Fruit fly (Drosophila melanogaster) whole organism, embryonic: ENCODE measurements around the gene CG34461.

Experiments
- Adf1 ChIP-seq: fragments of 200-800 bp; sonication (Bioruptor generic); IDR thresholded peaks from 2 replicates; pipeline ENCODE4 v1.3.6; 2022; ENCODE audit warnings: missing biosample characterization, missing genetic modification characterization
- Atf6 ChIP-seq: fragments of 200-800 bp; sonication (Bioruptor generic); IDR thresholded peaks from 2 replicates; pipeline ENCODE4 v1.3.6; 2022; ENCODE audit warnings: missing biosample characterization, missing genetic modification characterization
- Bdp1 ChIP-seq: fragments of 200-800 bp; sonication (Bioruptor generic); optimal IDR thresholded peaks from 3 replicates; lab custom pipeline; 2016; ENCODE audit warnings: missing biosample characterization, missing genetic modification characterization
- BtbVII ChIP-seq: fragments of 200-800 bp; sonication (Bioruptor generic); optimal IDR thresholded peaks from 3 replicates; lab custom pipeline; 2017; ENCODE audit warnings: missing biosample characterization, mild to moderate bottlenecking, missing genetic modification characterization
- CG10462 ChIP-seq: fragments of 200-800 bp; sonication (Bioruptor generic); optimal IDR thresholded peaks from 2 replicates; lab custom pipeline; 2016; ENCODE audit warnings: missing biosample characterization, missing genetic modification characterization
- CG10543 ChIP-seq: fragments of 200-800 bp; sonication (Bioruptor generic); optimal IDR thresholded peaks from 3 replicates; lab custom pipeline; 2017; ENCODE audit warnings: missing biosample characterization, mild to moderate bottlenecking, missing genetic modification characterization, moderate library complexity
- CG11247 ChIP-seq: fragments of 200-800 bp; sonication (Bioruptor generic); IDR thresholded peaks from 2 replicates; pipeline ENCODE4 v1.3.6; 2022; ENCODE audit warnings: missing biosample characterization, missing genetic modification characterization
- CG11398 ChIP-seq: fragments of 200-800 bp; sonication (Bioruptor generic); optimal IDR thresholded peaks from 2 replicates; lab custom pipeline; 2016; ENCODE audit warnings: missing biosample characterization, missing genetic modification characterization
- CG12071 ChIP-seq: fragments of 200-800 bp; sonication (Bioruptor generic); optimal IDR thresholded peaks from 3 replicates; lab custom pipeline; 2018; ENCODE audit warnings: missing biosample characterization, mild to moderate bottlenecking, missing genetic modification characterization
- CG12236 ChIP-seq: fragments of 200-800 bp; sonication (Bioruptor generic); optimal IDR thresholded peaks from 2 replicates; lab custom pipeline; 2016; ENCODE audit warnings: missing biosample characterization, missing genetic modification characterization
- CG15601 ChIP-seq: fragments of 200-800 bp; sonication (Bioruptor generic); optimal IDR thresholded peaks from 3 replicates; lab custom pipeline; 2019; ENCODE audit warnings: missing biosample characterization, mild to moderate bottlenecking, missing genetic modification characterization, moderate library complexity
- CG1603 ChIP-seq: fragments of 200-800 bp; sonication (Bioruptor generic); optimal IDR thresholded peaks from 2 replicates; lab custom pipeline; 2019; ENCODE audit warnings: missing biosample characterization, mild to moderate bottlenecking, missing genetic modification characterization, moderate library complexity
- CG16863 ChIP-seq: fragments of 200-800 bp; sonication (Bioruptor generic); optimal IDR thresholded peaks from 3 replicates; lab custom pipeline; 2016; ENCODE audit warnings: missing biosample characterization, missing genetic modification characterization
- CG17328 ChIP-seq: fragments of 200-800 bp; sonication (Bioruptor generic); IDR thresholded peaks from 2 replicates; pipeline ENCODE4 v1.3.6; 2022; ENCODE audit warnings: missing biosample characterization, missing genetic modification characterization
- CG2116 ChIP-seq: fragments of 200-800 bp; sonication (Bioruptor generic); optimal IDR thresholded peaks from 3 replicates; lab custom pipeline; 2018; ENCODE audit warnings: missing biosample characterization, mild to moderate bottlenecking, missing genetic modification characterization
- CG2120 ChIP-seq: fragments of 200-800 bp; sonication (Bioruptor generic); optimal IDR thresholded peaks from 3 replicates; lab custom pipeline; 2016; ENCODE audit warnings: missing biosample characterization, missing genetic modification characterization
- CG2678 ChIP-seq: fragments of 200-800 bp; sonication (Bioruptor generic); optimal IDR thresholded peaks from 3 replicates; lab custom pipeline; 2019; ENCODE audit warnings: missing biosample characterization, mild to moderate bottlenecking, missing genetic modification characterization, moderate library complexity
- CG3995 ChIP-seq: fragments of 200-800 bp; sonication (Bioruptor generic); optimal IDR thresholded peaks from 3 replicates; lab custom pipeline; 2016; ENCODE audit warnings: missing biosample characterization, missing genetic modification characterization
- CG4404 ChIP-seq: fragments of 200-800 bp; sonication (Bioruptor generic); IDR thresholded peaks from 2 replicates; pipeline ENCODE4 v1.3.6; 2022; ENCODE audit warnings: missing biosample characterization, missing genetic modification characterization
- CG4424 ChIP-seq: fragments of 200-800 bp; sonication (Bioruptor generic); optimal IDR thresholded peaks from 3 replicates; lab custom pipeline; 2016; ENCODE audit warnings: missing biosample characterization, missing genetic modification characterization
- CG5245 ChIP-seq: fragments of 200-800 bp; sonication (Bioruptor generic); optimal IDR thresholded peaks from 3 replicates; lab custom pipeline; 2016; ENCODE audit warnings: missing biosample characterization, missing genetic modification characterization
- Dek ChIP-seq: fragments of 200-800 bp; sonication (Bioruptor generic); optimal IDR thresholded peaks from 3 replicates; lab custom pipeline; 2019; ENCODE audit warnings: missing biosample characterization, mild to moderate bottlenecking, missing genetic modification characterization, moderate library complexity
- Dref ChIP-seq: fragments of 200-800 bp; sonication (Bioruptor generic); IDR thresholded peaks from 2 replicates; pipeline ENCODE4 v1.3.6; 2022; ENCODE audit warnings: missing biosample characterization, missing genetic modification characterization
- HLH54F ChIP-seq: fragments of 200-800 bp; sonication (Bioruptor generic); optimal IDR thresholded peaks from 3 replicates; lab custom pipeline; 2016; ENCODE audit warnings: missing biosample characterization, missing genetic modification characterization
- HmgD ChIP-seq: fragments of 200-800 bp; sonication (Bioruptor generic); optimal IDR thresholded peaks from 3 replicates; lab custom pipeline; 2016; ENCODE audit warnings: missing biosample characterization, missing genetic modification characterization
- Hr39 ChIP-seq: fragments of >200 bp; optimal IDR thresholded peaks from 2 replicates; lab custom pipeline; 2017
- Lhr ChIP-seq: fragments of 200-800 bp; sonication (Bioruptor generic); optimal IDR thresholded peaks from 3 replicates; lab custom pipeline; 2017; ENCODE audit warnings: mild to moderate bottlenecking, missing biosample characterization, missing genetic modification reagents, missing genetic modification characterization
- Lim3 ChIP-seq: fragments of 200-800 bp; sonication (Bioruptor generic); IDR thresholded peaks from 2 replicates; pipeline ENCODE4 v1.3.6; 2022; ENCODE audit warnings: missing biosample characterization, missing genetic modification characterization
- Med ChIP-seq: fragments of 200-800 bp; sonication (Bioruptor generic); peaks from one replicate; lab custom pipeline; 2016; ENCODE audit warnings: missing biosample characterization, missing genetic modification characterization, mild to moderate bottlenecking, inconsistent platforms, moderate library complexity
- NFAT ChIP-seq: fragments of 200-800 bp; sonication (Bioruptor generic); IDR thresholded peaks from 2 replicates; pipeline ENCODE4 v1.3.6; 2022; ENCODE audit warnings: missing biosample characterization, missing genetic modification characterization
- Six4 ChIP-seq: fragments of 200-800 bp; sonication (Bioruptor generic); optimal IDR thresholded peaks from 2 replicates; lab custom pipeline; 2016; ENCODE audit warnings: missing biosample characterization, missing genetic modification characterization
- Xrp1 ChIP-seq: fragments of 200-800 bp; sonication (Bioruptor generic); IDR thresholded peaks from 2 replicates; pipeline ENCODE4 v1.3.6; 2022; ENCODE audit warnings: missing biosample characterization, missing genetic modification characterization
- al ChIP-seq: fragments of 200-800 bp; sonication (Bioruptor generic); IDR thresholded peaks from 2 replicates; pipeline ENCODE4 v1.3.6; 2022; ENCODE audit warnings: missing biosample characterization, missing genetic modification characterization
- ap ChIP-seq: fragments of 200-800 bp; sonication (Bioruptor generic); IDR thresholded peaks from 2 replicates; pipeline ENCODE4 v1.3.6; 2022; ENCODE audit warnings: missing biosample characterization, missing genetic modification characterization
- chif ChIP-seq, 2 experiments: fragments of 200-800 bp; sonication (Bioruptor generic); optimal IDR thresholded peaks; 3 replicates each; lab custom pipeline; 2016; ENCODE audit warnings: missing biosample characterization in 2 of 2, missing genetic modification characterization in 2 of 2
- eyg ChIP-seq: fragments of 200-800 bp; sonication (Bioruptor generic); optimal IDR thresholded peaks from 3 replicates; lab custom pipeline; 2016; ENCODE audit warnings: missing biosample characterization, missing genetic modification characterization
- fd64A ChIP-seq: fragments of 200-800 bp; sonication (Bioruptor generic); optimal IDR thresholded peaks from 3 replicates; lab custom pipeline; 2018; ENCODE audit warnings: missing biosample characterization, mild to moderate bottlenecking, missing genetic modification characterization
- hb ChIP-seq: fragments of 200-800 bp; sonication (Bioruptor generic); IDR thresholded peaks from 3 replicates; pipeline ENCODE4 v1.3.6; 2022; ENCODE audit warnings: missing biosample characterization, missing genetic modification characterization; ENCODE audit not compliant: partially characterized antibody
- hbn ChIP-seq: fragments of 200-800 bp; sonication (Bioruptor generic); IDR thresholded peaks from 2 replicates; pipeline ENCODE4 v1.3.6; 2022; ENCODE audit warnings: missing biosample characterization, missing genetic modification characterization; ENCODE audit not compliant: partially characterized antibody
- lmd ChIP-seq: fragments of 200-800 bp; sonication (Bioruptor generic); IDR thresholded peaks from 2 replicates; pipeline ENCODE4 v1.3.6; 2022; ENCODE audit warnings: missing biosample characterization, missing genetic modification characterization
- odd ChIP-seq: fragments of 200-800 bp; sonication (Bioruptor generic); optimal IDR thresholded peaks from 2 replicates; lab custom pipeline; 2017; ENCODE audit warnings: missing biosample characterization, mild to moderate bottlenecking, missing genetic modification characterization
- phol ChIP-seq: fragments of 200-800 bp; sonication (Bioruptor generic); optimal IDR thresholded peaks from 3 replicates; lab custom pipeline; 2018; ENCODE audit warnings: missing biosample characterization, mild to moderate bottlenecking, missing genetic modification characterization, moderate library complexity
- repo ChIP-seq: fragments of 200-800 bp; sonication (Bioruptor generic); optimal IDR thresholded peaks from 2 replicates; lab custom pipeline; 2016; ENCODE audit warnings: missing biosample characterization, missing genetic modification characterization
- schlank ChIP-seq: fragments of 200-800 bp; sonication (Bioruptor generic); optimal IDR thresholded peaks from 2 replicates; lab custom pipeline; 2018; ENCODE audit warnings: missing biosample characterization, mild to moderate bottlenecking, missing genetic modification characterization
- sens ChIP-seq: fragments of 200-800 bp; sonication (Bioruptor generic); peaks from one replicate; lab custom pipeline; 2016; ENCODE audit warnings: missing biosample characterization, missing genetic modification characterization
- sima ChIP-seq: fragments of 200-800 bp; sonication (Bioruptor generic); optimal IDR thresholded peaks from 2 replicates; lab custom pipeline; 2016; ENCODE audit warnings: missing biosample characterization, missing genetic modification characterization
- tgo ChIP-seq: fragments of 200-800 bp; sonication (Bioruptor generic); IDR thresholded peaks from 3 replicates; pipeline ENCODE4 v1.3.6; 2022; ENCODE audit warnings: missing biosample characterization, missing genetic modification characterization
- tio ChIP-seq: fragments of 200-800 bp; sonication (Bioruptor generic); optimal IDR thresholded peaks from 2 replicates; lab custom pipeline; 2017; ENCODE audit warnings: missing biosample characterization, missing genetic modification characterization, inconsistent platforms
- toy ChIP-seq: fragments of 200-800 bp; sonication (Bioruptor generic); IDR thresholded peaks from 2 replicates; pipeline ENCODE4 v1.3.6; 2022; ENCODE audit warnings: missing biosample characterization, missing genetic modification characterization
- zfh1 ChIP-seq: fragments of 200-800 bp; sonication (Bioruptor generic); IDR thresholded peaks from 3 replicates; pipeline ENCODE4 v1.3.6; 2022; ENCODE audit warnings: missing biosample characterization, missing genetic modification characterization

Gene CG34461

dm6 chr3L:8299224-8300130, 26.2 kb upstream of the CG34461 start, which contains the start of the genes Arl5 and CG13671 (continued):
- TF ChIP-seq CG2120 (GFP tag; lab: Kevin White, UChicago) (peak; percentile 84), sens (GFP tag; lab: Kevin White, UChicago) (peak; percentile 95), hb (GFP tag; lab: Robert Waterston, UW) (peak; percentile 77; the same call in 2 of the 3 replicates), tio (no peak), HmgD (no peak), Lim3 (GFP tag; lab: Robert Waterston, UW) (no peak), Adf1 (peak; percentile 21), hbn (peak; percentile 73), CG11398 (GFP tag; lab: Kevin White, UChicago) (no peak), CG4424 (GFP tag; lab: Kevin White, UChicago) (peak; percentile 83), CG16863 (GFP tag; lab: Kevin White, UChicago) (peak; percentile 54), CG11247 (GFP tag; lab: Robert Waterston, UW) (peak; percentile 88), Bdp1 (GFP tag; lab: Kevin White, UChicago) (peak; percentile 61), CG2116 (GFP tag; lab: Kevin White, UChicago) (peak; percentile 86), CG12236 (GFP tag; lab: Kevin White, UChicago) (peak; percentile 5), BtbVII (GFP tag; lab: Kevin White, UChicago) (no peak), Dref (GFP tag; lab: Robert Waterston, UW) (peak; percentile 79), CG3995 (peak; percentile 40), ap (peak; percentile 51), repo (GFP tag; lab: Kevin White, UChicago) (peak; percentile 26), NFAT (GFP tag; lab: Robert Waterston, UW) (peak; percentile 54; the same call in 1 of the 2 replicates), chif (GFP tag; optimal IDR thresholded peaks at IDR 0.05; lab: Kevin White, UChicago) (peak; percentile 60), Dek (tag; lab: Kevin White, UChicago) (peak; percentile 66), odd (GFP tag; lab: Kevin White, UChicago) (no peak), phol (tag; lab: Kevin White, UChicago) (peak; percentile 86), CG10462 (GFP tag; lab: Kevin White, UChicago) (peak; percentile 79), CG2678 (no peak), sima (GFP tag; lab: Kevin White, UChicago) (no peak), Med (peak; percentile 92), toy (GFP tag; lab: Robert Waterston, UW) (no peak), CG17328 (GFP tag; lab: Robert Waterston, UW) (peak; percentile 83), schlank (tag; lab: Kevin White, UChicago) (no peak), Atf6 (GFP tag; lab: Robert Waterston, UW) (peak; percentile 68), Hr39 (lab: Kevin White, UChicago) (no peak), lmd (peak; percentile 63), CG5245 (GFP tag; lab: Kevin White, UChicago) (peak; percentile 76), Six4 (peak; percentile 66), fd64A (no peak), CG10543 (peak; percentile 60), zfh1 (GFP tag; lab: Robert Waterston, UW) (peak; percentile 85), al (peak; percentile 68), HLH54F (peak; percentile 56), CG4404 (GFP tag; lab: Robert Waterston, UW) (peak; percentile 74), Xrp1 (GFP tag; lab: Robert Waterston, UW) (peak; percentile 89), CG12071 (no peak), tgo (GFP tag; lab: Robert Waterston, UW) (peak; percentile 80), Lhr (GFP tag; lab: Kevin White, UChicago) (peak; percentile 58), eyg (peak; percentile 7), CG15601 (tag; lab: Kevin White, UChicago) (peak; percentile 61), CG1603 (tag; lab: Kevin White, UChicago) (peak; percentile 25)
